Worm (Caenorhabditis elegans) whole organism, midembryonic: ENCODE results near the gene K09E9.3.

Experiments
- T22C8.4 ChIP-seq: fragments of 200-800 bp; sonication (Bioruptor generic); IDR thresholded peaks from 2 replicates; pipeline ENCODE4 v1.3.6; 2022; ENCODE audit warnings: missing genetic modification characterization, missing compliant biosample characterization
- klf-2 ChIP-seq: fragments of 200-800 bp; sonication (Bioruptor generic); conservative IDR thresholded peaks from 2 replicates; pipeline ENCODE4 v1.3.6; 2022; ENCODE audit warnings: missing genetic modification reagents, missing genetic modification characterization, missing compliant biosample characterization
- ref-1 ChIP-seq: fragments of 200-800 bp; sonication (Bioruptor generic); conservative IDR thresholded peaks from 2 replicates; pipeline ENCODE4 v1.3.6; 2022; ENCODE audit warnings: missing genetic modification reagents, missing genetic modification characterization, missing compliant biosample characterization
- ztf-23 ChIP-seq: fragments of 200-800 bp; sonication (Bioruptor generic); IDR thresholded peaks from 2 replicates; pipeline ENCODE4 v1.3.6; 2022; ENCODE audit warnings: missing genetic modification reagents, missing genetic modification characterization, missing compliant biosample characterization
- ztf-29 ChIP-seq: fragments of 200-800 bp; sonication (Bioruptor generic); IDR thresholded peaks from 2 replicates; pipeline ENCODE4 v1.3.6; 2022; ENCODE audit warnings: missing genetic modification reagents, missing genetic modification characterization, missing compliant biosample characterization

DNA sequence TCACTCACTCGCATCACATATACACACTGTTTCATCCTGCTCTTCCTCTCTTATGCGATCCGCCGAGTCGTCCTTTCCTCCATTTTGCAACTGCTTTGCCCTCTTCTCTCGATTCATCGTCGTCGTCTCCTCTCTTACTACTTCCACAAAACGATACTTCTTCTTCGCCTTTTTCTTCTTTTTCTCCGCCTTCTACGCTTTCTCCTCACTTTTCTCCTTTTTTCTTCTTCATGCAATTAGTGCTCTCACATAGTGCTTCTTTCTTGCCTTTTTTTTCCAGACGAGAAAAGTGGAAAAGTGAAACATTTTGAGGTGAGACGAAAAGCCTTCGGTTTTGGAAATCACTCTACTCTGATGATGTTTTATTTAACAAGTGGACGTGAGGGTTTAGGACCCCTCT lies 46.0 kb upstream of the K09E9.3 start:
- TF ChIP-seq ztf-29 (GFP tag; lab: Robert Waterston, UW) (no peak), T22C8.4 (GFP tag; lab: Robert Waterston, UW) (no peak), ref-1 (GFP tag; lab: Robert Waterston, UW) (no peak), klf-2 (no peak), ztf-23 (GFP tag; lab: Robert Waterston, UW) (no peak)
